Worm (Caenorhabditis elegans): ENCODE results near the gene cogc-4.

- TF ChIP-seq cnd-1 (tag; optimal IDR thresholded peaks at IDR 0.05) (no peak), nhr-237 (tag; optimal IDR thresholded peaks at IDR 0.05) (no peak), nhr-2 (tag; optimal IDR thresholded peaks at IDR 0.05) (no peak), unc-62 (GFP tag; optimal IDR thresholded peaks at IDR 0.05) (no peak), lsy-2 (tag; optimal IDR thresholded peaks at IDR 0.05) (no peak), ceh-83 (GFP tag; optimal IDR thresholded peaks at IDR 0.05) (no peak)
Observed at ce11 chrII:1436715-1437114, 33.5 kb downstream of the cogc-4 start.
